Worm (Caenorhabditis elegans) whole organism, young adult: ENCODE measurements around the gene T24D5.3.

Experiments used
- B0019.2 ChIP-seq: fragments of 200-800 bp; sonication (Bioruptor generic); conservative IDR thresholded peaks from 2 replicates; pipeline ENCODE4 v1.3.6; 2022; ENCODE audit warnings: missing genetic modification reagents, missing genetic modification characterization, missing compliant biosample characterization
- B0035.1 ChIP-seq: sonication (generic microtip); optimal IDR thresholded peaks from 2 replicates; lab custom pipeline; 2016; ENCODE audit warnings: missing genetic modification characterization, mild to moderate bottlenecking, missing compliant biosample characterization, missing genotype, missing genetic modification reagents
- B0261.1 ChIP-seq: sonication (generic microtip); optimal IDR thresholded peaks from 2 replicates; lab custom pipeline; 2016; ENCODE audit warnings: mild to moderate bottlenecking, missing genetic modification characterization, moderate library complexity, missing compliant biosample characterization
- C06A6.2 ChIP-seq: fragments of 200-800 bp; sonication (Bioruptor generic); conservative IDR thresholded peaks from 2 replicates; pipeline ENCODE4 v1.3.6; 2022; ENCODE audit warnings: missing genetic modification characterization, missing compliant biosample characterization
- D2030.7 ChIP-seq: fragments of 200-800 bp; sonication (Bioruptor generic); IDR thresholded peaks from 2 replicates; pipeline ENCODE4 v1.3.6; 2022; ENCODE audit warnings: missing genetic modification reagents, missing genetic modification characterization, missing compliant biosample characterization
- F37B4.10 ChIP-seq: fragments of 200-800 bp; sonication (Bioruptor generic); IDR thresholded peaks from 2 replicates; pipeline ENCODE4 v1.3.6; 2022; ENCODE audit warnings: missing genetic modification characterization, missing compliant biosample characterization
- F49E8.2 ChIP-seq: sonication (generic microtip); optimal IDR thresholded peaks from 3 replicates; lab custom pipeline; 2017; ENCODE audit warnings: missing genetic modification characterization, mild to moderate bottlenecking, missing compliant biosample characterization, antibody characterized with exemption, moderate library complexity; ENCODE audit not compliant: insufficient read depth
- Y53G8AR.9 ChIP-seq: fragments of 200-800 bp; sonication (Bioruptor generic); conservative IDR thresholded peaks from 2 replicates; pipeline ENCODE4 v1.3.6; 2022; ENCODE audit warnings: missing genetic modification reagents, missing genetic modification characterization, missing compliant biosample characterization
- Y67H2A.10 ChIP-seq: fragments of 200-800 bp; sonication (Bioruptor generic); conservative IDR thresholded peaks from 2 replicates; pipeline ENCODE4 v1.3.6; 2022; ENCODE audit warnings: missing genetic modification reagents, missing genetic modification characterization, missing compliant biosample characterization
- Y95B8A.8 ChIP-seq: fragments of 200-800 bp; sonication (Bioruptor generic); IDR thresholded peaks from 2 replicates; pipeline ENCODE4 v1.3.6; 2022; ENCODE audit warnings: missing genetic modification reagents, missing genetic modification characterization, missing compliant biosample characterization
- akir-1 ChIP-seq: fragments of 200-800 bp; sonication (Bioruptor generic); optimal IDR thresholded peaks from 2 replicates; lab custom pipeline; 2018; ENCODE audit warnings: mild to moderate bottlenecking, missing genetic modification characterization, moderate library complexity, missing compliant biosample characterization
- ama-1 ChIP-seq, 3 experiments: fragments of 150-350 bp in 1 of 3; sonication (generic microtip) in 2 of 3; optimal IDR thresholded peaks; 2 replicates each; lab custom pipeline; 2014 to 2018; ENCODE audit warnings: missing biosample characterization in 2 of 3, missing genetic modification characterization in 2 of 3, missing genetic modification reagents in 2 of 3
- aptf-3 ChIP-seq: fragments of 200-800 bp; sonication (Bioruptor generic); IDR thresholded peaks from 2 replicates; pipeline ENCODE4 v1.3.6; 2022; ENCODE audit warnings: missing genetic modification characterization, missing compliant biosample characterization
- bed-2 ChIP-seq: fragments of 200-800 bp; sonication (Bioruptor generic); IDR thresholded peaks from 2 replicates; pipeline ENCODE4 v1.3.6; 2022; ENCODE audit warnings: missing genetic modification reagents, missing genetic modification characterization, missing compliant biosample characterization
- ceh-79 ChIP-seq: sonication (generic microtip); optimal IDR thresholded peaks from 2 replicates; lab custom pipeline; 2017; ENCODE audit warnings: mild to moderate bottlenecking, missing genetic modification characterization, missing compliant biosample characterization
- ceh-91 ChIP-seq: fragments of 200-800 bp; sonication (Bioruptor generic); IDR thresholded peaks from 2 replicates; pipeline ENCODE4 v1.3.6; 2022; ENCODE audit warnings: missing genetic modification reagents, missing genetic modification characterization, missing compliant biosample characterization
- die-1 ChIP-seq: sonication (generic microtip); optimal IDR thresholded peaks from 2 replicates; lab custom pipeline; 2016; ENCODE audit warnings: missing genotype, mild to moderate bottlenecking, missing genetic modification characterization, missing compliant biosample characterization
- dox-1 ChIP-seq: fragments of 200-800 bp; sonication (Bioruptor generic); IDR thresholded peaks from 2 replicates; pipeline ENCODE4 v1.3.6; 2022; ENCODE audit warnings: missing genetic modification reagents, missing genetic modification characterization, missing compliant biosample characterization
- dpl-1 ChIP-seq: fragments of 150-350 bp; optimal IDR thresholded peaks from 2 replicates; lab custom pipeline; 2014; ENCODE audit warnings: missing biosample characterization, missing genetic modification reagents, missing genetic modification characterization
- ekl-4 ChIP-seq: fragments of 200-800 bp; sonication (Bioruptor generic); IDR thresholded peaks from 2 replicates; pipeline ENCODE4 v1.3.6; 2022; ENCODE audit warnings: missing genetic modification reagents, missing genetic modification characterization, missing compliant biosample characterization
- gei-17 ChIP-seq: fragments of 200-800 bp; sonication (Bioruptor generic); optimal IDR thresholded peaks from 2 replicates; lab custom pipeline; 2018; ENCODE audit warnings: mild to moderate bottlenecking, missing genetic modification characterization, missing compliant biosample characterization
- him-1 ChIP-seq: sonication (generic microtip); optimal IDR thresholded peaks from 2 replicates; lab custom pipeline; 2016; ENCODE audit warnings: missing genotype, missing genetic modification reagents, missing genetic modification characterization, missing compliant biosample characterization
- hlh-12 ChIP-seq: sonication (generic microtip); optimal IDR thresholded peaks from 2 replicates; lab custom pipeline; 2016; ENCODE audit warnings: missing genetic modification characterization, missing compliant biosample characterization
- hrde-1 ChIP-seq: sonication (generic microtip); optimal IDR thresholded peaks from 2 replicates; lab custom pipeline; 2016; ENCODE audit warnings: missing genetic modification characterization, mild to moderate bottlenecking, missing compliant biosample characterization, moderate library complexity, missing genotype, missing genetic modification reagents, borderline replicate concordance
- let-526 ChIP-seq: fragments of 200-800 bp; sonication (Bioruptor generic); IDR thresholded peaks from 2 replicates; pipeline ENCODE4 v1.3.6; 2022; ENCODE audit warnings: missing genetic modification reagents, missing genetic modification characterization, missing compliant biosample characterization
- lsl-1 ChIP-seq: fragments of 200-800 bp; sonication (Bioruptor generic); optimal IDR thresholded peaks from 2 replicates; lab custom pipeline; 2018; ENCODE audit warnings: mild to moderate bottlenecking, missing genetic modification characterization, moderate library complexity, missing compliant biosample characterization
- madf-8 ChIP-seq: fragments of 200-800 bp; sonication (Bioruptor generic); conservative IDR thresholded peaks from 2 replicates; pipeline ENCODE4 v1.3.6; 2022; ENCODE audit warnings: missing genetic modification reagents, missing genetic modification characterization, missing compliant biosample characterization
- nfya-2 ChIP-seq: fragments of 200-800 bp; sonication (Bioruptor generic); IDR thresholded peaks from 2 replicates; pipeline ENCODE4 v1.3.6; 2022; ENCODE audit warnings: missing genetic modification reagents, missing genetic modification characterization, missing compliant biosample characterization
- nhr-179 ChIP-seq: sonication (generic microtip); optimal IDR thresholded peaks from 2 replicates; lab custom pipeline; 2016; ENCODE audit warnings: mild to moderate bottlenecking, missing genetic modification characterization, missing compliant biosample characterization
- nhr-80 ChIP-seq: sonication (generic microtip); optimal IDR thresholded peaks from 2 replicates; lab custom pipeline; 2016; ENCODE audit warnings: missing genetic modification characterization, missing compliant biosample characterization
- repo-1 ChIP-seq: sonication (generic microtip); optimal IDR thresholded peaks from 2 replicates; lab custom pipeline; 2017; ENCODE audit warnings: mild to moderate bottlenecking, missing genetic modification characterization, missing compliant biosample characterization
- sdz-38 ChIP-seq: sonication (generic microtip); optimal IDR thresholded peaks from 2 replicates; lab custom pipeline; 2016; ENCODE audit warnings: missing genotype, missing genetic modification characterization, missing compliant biosample characterization
- somi-1 ChIP-seq: fragments of 200-800 bp; sonication (Bioruptor generic); optimal IDR thresholded peaks from 2 replicates; lab custom pipeline; 2018; ENCODE audit warnings: mild to moderate bottlenecking, missing genetic modification characterization, missing compliant biosample characterization
- zfh-2 ChIP-seq: fragments of 200-800 bp; sonication (Bioruptor generic); conservative IDR thresholded peaks from 2 replicates; pipeline ENCODE4 v1.3.6; 2022; ENCODE audit warnings: missing genetic modification reagents, missing genetic modification characterization, missing compliant biosample characterization
- ztf-3 ChIP-seq: fragments of 200-800 bp; sonication (Bioruptor generic); optimal IDR thresholded peaks from 2 replicates; lab custom pipeline; 2018; ENCODE audit warnings: mild to moderate bottlenecking, missing genetic modification characterization, missing compliant biosample characterization
- ztf-6 ChIP-seq: fragments of 200-800 bp; sonication (Bioruptor generic); IDR thresholded peaks from 2 replicates; pipeline ENCODE4 v1.3.6; 2022; ENCODE audit warnings: missing genetic modification reagents, missing genetic modification characterization, missing compliant biosample characterization

T24D5.3 gene

ce11 chrX:12595217-12595616 lies 15.3 kb downstream of the T24D5.3 start:
- TF ChIP-seq let-526 (GFP tag; lab: Robert Waterston, UW) (no peak), Y53G8AR.9 (no peak), hlh-12 (no peak), lsl-1 (GFP tag; lab: Kevin White, UChicago) (no peak), madf-8 (no peak), repo-1 (tag; lab: Kevin White, UChicago) (no peak), sdz-38 (tag; lab: Kevin White, UChicago) (no peak), nfya-2 (no peak), Y67H2A.10 (GFP tag; lab: Robert Waterston, UW) (no peak), somi-1 (no peak), him-1 (tag; lab: Kevin White, UChicago) (no peak), ama-1 (optimal IDR thresholded peaks at IDR 0.05; lab: Kevin White, UChicago) (no peak), ama-1 (GFP tag; optimal IDR thresholded peaks at IDR 0.05; lab: Kevin White, UChicago) (no peak), B0261.1 (tag; lab: Kevin White, UChicago) (no peak), akir-1 (GFP tag; lab: Kevin White, UChicago) (no peak), hrde-1 (tag; lab: Kevin White, UChicago) (no peak)

- TF ChIP-seq nhr-80 (tag; lab: Kevin White, UChicago): peak; percentile 74
- no peak for TF ChIP-seq bed-2 (GFP tag; lab: Robert Waterston, UW)
- no peak for TF ChIP-seq gei-17
- no peak for TF ChIP-seq repo-1 (tag; lab: Kevin White, UChicago)
- no peak for TF ChIP-seq somi-1
Observed at ce11 chrX:12595954-12596353, 16.1 kb downstream of the T24D5.3 start.

- TF ChIP-seq ceh-91 (GFP tag; lab: Robert Waterston, UW): no peak
- TF ChIP-seq dpl-1: no peak
- no peak for TF ChIP-seq C06A6.2 (GFP tag; lab: Robert Waterston, UW)
- no peak for TF ChIP-seq nhr-179 (tag; lab: Kevin White, UChicago)
- no peak for TF ChIP-seq aptf-3 (GFP tag; lab: Robert Waterston, UW)
- TF ChIP-seq ztf-6 (GFP tag; lab: Robert Waterston, UW): no peak
- TF ChIP-seq F37B4.10 (GFP tag; lab: Robert Waterston, UW): no peak
- no peak for TF ChIP-seq dox-1 (GFP tag; lab: Robert Waterston, UW)
- TF ChIP-seq ztf-3: no peak
- no peak for TF ChIP-seq gei-17
- no peak for TF ChIP-seq B0261.1 (tag; lab: Kevin White, UChicago)
- TF ChIP-seq ama-1 (optimal IDR thresholded peaks at IDR 0.05; lab: Kevin White, UChicago): no peak
- no peak for TF ChIP-seq ama-1 (GFP tag; optimal IDR thresholded peaks at IDR 0.05; lab: Kevin White, UChicago)
- no peak for TF ChIP-seq sdz-38 (tag; lab: Kevin White, UChicago)
- TF ChIP-seq die-1 (tag; lab: Kevin White, UChicago): no peak
- no peak for TF ChIP-seq ceh-79 (tag; lab: Kevin White, UChicago)
- TF ChIP-seq F49E8.2: no peak
- no peak for TF ChIP-seq let-526 (GFP tag; lab: Robert Waterston, UW)
- no peak for TF ChIP-seq ekl-4 (GFP tag; lab: Robert Waterston, UW)
Observed at ce11 chrX:12596868-12597267, 17.0 kb downstream of the T24D5.3 start, which contains the start of gene T24D5.4. Gene T24D5.4 (plus strand): TSS chrX:12597168.

- TF ChIP-seq D2030.7 (GFP tag; lab: Robert Waterston, UW): no peak
- no peak for TF ChIP-seq Y95B8A.8
- TF ChIP-seq zfh-2 (GFP tag; lab: Robert Waterston, UW): no peak
- TF ChIP-seq ceh-91 (GFP tag; lab: Robert Waterston, UW): no peak
- TF ChIP-seq B0019.2 (GFP tag; lab: Robert Waterston, UW): no peak
- TF ChIP-seq B0035.1 (tag; lab: Kevin White, UChicago): no peak
- TF ChIP-seq sdz-38 (tag; lab: Kevin White, UChicago): no peak
- TF ChIP-seq, all 124 proteins: peak for 0
Observed at ce11 chrX:12602611-12603010, 22.7 kb downstream of the T24D5.3 start.
